Worm (Caenorhabditis elegans): Measurements from ENCODE around the gene snt-2.

ce11 chrIII:811544-811943 lies 18.0 kb upstream of the snt-2 start, which contains the start of gene daf-7:
- TF ChIP-seq ces-1 (GFP tag; optimal IDR thresholded peaks at IDR 0.05) (no peak), unc-62 (GFP tag; optimal IDR thresholded peaks at IDR 0.05) (no peak), nhr-2 (tag; optimal IDR thresholded peaks at IDR 0.05) (no peak), ztf-11 (tag; optimal IDR thresholded peaks at IDR 0.05) (no peak), mab-5 (tag; optimal IDR thresholded peaks at IDR 0.05) (no peak), snpc-4 (tag; optimal IDR thresholded peaks at IDR 0.05) (no peak), elt-3 (tag; optimal IDR thresholded peaks at IDR 0.05) (no peak), lin-13 (tag; optimal IDR thresholded peaks at IDR 0.05) (no peak), sem-2 (GFP tag; optimal IDR thresholded peaks at IDR 0.05) (no peak), unc-39 (tag; optimal IDR thresholded peaks at IDR 0.05) (no peak), elt-1 (tag; optimal IDR thresholded peaks at IDR 0.05; ENCODE audit: borderline replicate concordance, insufficient read depth) (no peak), mep-1 (tag; optimal IDR thresholded peaks at IDR 0.05) (no peak), nhr-237 (tag; optimal IDR thresholded peaks at IDR 0.05) (no peak)
